Worm (Caenorhabditis elegans) whole organism, L1 larva: ENCODE data around the gene nhr-76.

ENCODE experiments used
- egl-27 ChIP-seq, 2 experiments: fragments of 150-350 bp in 1 of 2; sonication (generic microtip); optimal IDR thresholded peaks; 3 replicates each; lab custom pipeline; 2017 to 2018; ENCODE audit warnings: missing biosample characterization in 2 of 2, missing genetic modification characterization in 2 of 2, missing genetic modification reagents in 2 of 2
- fkh-8 ChIP-seq: sonication (generic microtip); optimal IDR thresholded peaks from 2 replicates; lab custom pipeline; 2016; ENCODE audit warnings: mild to moderate bottlenecking, missing genetic modification characterization, missing compliant biosample characterization
- lir-3 ChIP-seq: sonication (generic microtip); optimal IDR thresholded peaks from 2 replicates; lab custom pipeline; 2016; ENCODE audit warnings: mild to moderate bottlenecking, missing genetic modification characterization, moderate library complexity, missing compliant biosample characterization; ENCODE audit not compliant: poor library complexity
- nhr-12 ChIP-seq: sonication (generic microtip); optimal IDR thresholded peaks from 2 replicates; lab custom pipeline; 2017; ENCODE audit warnings: missing biosample characterization, missing genetic modification characterization
- nhr-90 ChIP-seq: sonication (generic microtip); optimal IDR thresholded peaks from 2 replicates; lab custom pipeline; 2016; ENCODE audit warnings: mild to moderate bottlenecking, missing genetic modification characterization, missing compliant biosample characterization; ENCODE audit not compliant: poor library complexity
- pqm-1 ChIP-seq: sonication (generic microtip); optimal IDR thresholded peaks from 3 replicates; lab custom pipeline; 2017; ENCODE audit warnings: missing biosample characterization, missing genetic modification characterization
- snpc-4 ChIP-seq: fragments of 150-350 bp; optimal IDR thresholded peaks from 2 replicates; lab custom pipeline; 2014; ENCODE audit warnings: missing biosample characterization, missing genetic modification characterization
- sup-37 ChIP-seq: fragments of 200-800 bp; sonication (Bioruptor generic); optimal IDR thresholded peaks from 2 replicates; lab custom pipeline; 2018; ENCODE audit warnings: mild to moderate bottlenecking, missing genetic modification characterization, missing compliant biosample characterization
- swsn-7 ChIP-seq: sonication (generic microtip); optimal IDR thresholded peaks from 2 replicates; lab custom pipeline; 2016; ENCODE audit warnings: missing genetic modification characterization, missing compliant biosample characterization

DNA sequence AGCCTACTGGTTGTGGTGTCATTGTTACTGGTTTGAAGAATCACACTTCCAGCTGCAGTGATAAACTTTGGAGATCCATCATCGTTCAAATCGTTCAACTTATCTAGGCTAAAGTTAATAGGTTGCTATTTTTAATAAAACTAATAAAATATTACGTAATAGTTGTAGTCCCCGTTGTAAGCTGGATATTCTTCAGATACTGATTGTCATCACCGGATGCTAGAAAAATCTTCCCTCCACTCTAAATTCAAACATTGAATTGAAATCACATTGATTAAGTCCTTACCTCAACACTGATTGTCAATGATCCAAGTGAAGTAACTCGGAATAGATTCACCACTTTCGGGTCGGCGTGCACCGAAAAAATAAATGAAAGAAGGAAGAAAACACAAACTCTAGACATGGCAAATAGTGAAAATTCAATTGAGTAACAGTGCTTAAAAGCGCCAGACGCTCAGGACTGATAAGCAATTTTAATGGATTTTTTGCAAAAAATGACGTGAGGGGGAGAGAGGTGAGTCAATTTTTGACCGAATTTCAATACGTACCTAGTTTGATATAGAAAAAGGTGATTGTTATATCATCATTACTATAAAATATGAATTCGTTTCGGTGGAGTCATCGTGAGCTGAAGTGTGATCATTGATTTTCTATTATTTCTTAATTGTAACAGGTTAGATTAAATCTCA, 48.3 kb downstream of the nhr-76 start, which contains the start of the genes K11H12.4 and K11H12.10:
- no peak for TF ChIP-seq pqm-1
- no peak for TF ChIP-seq swsn-7 (tag; lab: Kevin White, UChicago)
- TF ChIP-seq fkh-8 = no peak
- no peak for TF ChIP-seq lir-3 (tag; lab: Kevin White, UChicago)
- TF ChIP-seq snpc-4 (tag; lab: Kevin White, UChicago) = no peak
- no peak for TF ChIP-seq sup-37 (GFP tag; lab: Kevin White, UChicago)
- no peak for TF ChIP-seq egl-27 (tag; optimal IDR thresholded peaks at IDR 0.05; lab: Kevin White, UChicago)
- TF ChIP-seq nhr-90 (tag; lab: Kevin White, UChicago) = no peak
- TF ChIP-seq nhr-12 (tag; lab: Kevin White, UChicago) = no peak
